Worm (Caenorhabditis elegans) whole organism, L3 larva: Measurements from ENCODE around the gene acl-14.

ENCODE experiments used
- aly-2 ChIP-seq: fragments of 150-350 bp; optimal IDR thresholded peaks from 2 replicates; lab custom pipeline; 2014; ENCODE audit warnings: missing biosample characterization, missing genetic modification characterization
- ama-1 ChIP-seq: fragments of 150-350 bp; optimal IDR thresholded peaks from 2 replicates; lab custom pipeline; 2018
- pha-4 ChIP-seq: fragments of 150-350 bp; optimal IDR thresholded peaks from 2 replicates; lab custom pipeline; 2014; ENCODE audit warnings: missing biosample characterization, missing genetic modification reagents, missing genetic modification characterization
- unc-39 ChIP-seq: sonication (generic microtip); optimal IDR thresholded peaks from 4 replicates; lab custom pipeline; 2017; ENCODE audit warnings: missing biosample characterization, missing genetic modification characterization

DNA sequence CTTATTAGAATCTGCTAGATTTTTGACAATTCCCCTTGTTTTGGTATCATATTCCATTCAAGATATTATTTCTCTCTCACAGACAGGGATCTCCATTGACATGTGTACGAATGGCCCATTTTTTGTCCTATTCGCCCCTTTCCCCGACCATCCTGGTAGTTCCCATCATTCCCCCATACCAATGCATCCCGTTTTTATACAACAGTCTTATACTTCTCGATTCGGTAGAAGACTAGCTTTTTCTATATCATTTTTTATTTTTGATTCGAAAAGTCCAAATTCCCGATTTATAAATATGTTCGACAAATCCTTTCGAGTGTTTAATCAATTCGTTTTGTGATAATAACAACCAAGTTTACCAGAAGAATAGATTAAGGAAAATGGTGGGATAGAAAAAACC lies 6.5 kb downstream of the acl-14 start:
- TF ChIP-seq ama-1 (lab: Kevin White, UChicago) (no peak), pha-4 (tag; lab: Kevin White, UChicago) (no peak), unc-39 (tag; lab: Kevin White, UChicago) (no peak), aly-2 (tag; lab: Kevin White, UChicago) (no peak)
